Fruit fly (Drosophila melanogaster): Measurements from ENCODE around the gene CG11841.

CG11841 gene

DNA sequence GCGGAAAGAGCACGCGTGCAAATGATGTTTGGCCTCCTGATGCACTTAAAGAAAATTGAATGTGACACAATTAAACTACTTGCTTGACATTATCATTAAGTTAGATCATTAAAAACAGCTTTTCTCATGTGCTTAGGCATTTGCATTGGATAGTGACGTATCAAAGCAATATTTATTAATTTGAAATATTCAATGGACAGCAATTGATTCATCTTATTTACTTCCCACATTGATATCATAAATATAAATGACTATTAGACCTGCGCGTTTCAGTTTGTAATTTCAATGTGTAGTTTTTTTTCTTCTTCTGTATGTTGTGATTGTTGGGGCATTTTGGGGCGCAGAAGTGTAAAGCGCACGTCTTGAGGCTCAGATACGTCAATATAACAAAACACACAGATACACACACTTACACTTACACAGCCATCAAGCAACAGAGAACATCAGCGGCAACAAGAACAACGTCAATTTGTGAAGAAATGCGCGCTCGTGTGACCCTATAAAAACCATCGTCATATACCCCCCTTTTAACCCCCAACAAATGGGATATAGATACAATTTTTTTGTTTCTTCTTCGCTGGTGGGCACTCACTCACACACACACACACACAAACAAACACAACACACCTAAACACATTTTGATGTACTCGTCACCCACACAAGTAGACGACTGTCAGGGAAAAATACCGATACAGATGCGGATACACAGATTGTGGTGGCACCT, 38.2 kb downstream of the CG11841 start:
- TF ChIP-seq foxo (GFP tag; optimal IDR thresholded peaks at IDR 0.05): peak in 1 of 2 experiments; percentile 58
- no peak for TF ChIP-seq Abd-B (GFP tag; optimal IDR thresholded peaks at IDR 0.05)
- TF ChIP-seq rgr (GFP tag; optimal IDR thresholded peaks at IDR 0.05): peak; percentile 36
- no peak for TF ChIP-seq usp (GFP tag; optimal IDR thresholded peaks at IDR 0.05)
- peak; percentile 62 for TF ChIP-seq fru (GFP tag; optimal IDR thresholded peaks at IDR 0.05)
- TF ChIP-seq Sp1 (GFP tag; optimal IDR thresholded peaks at IDR 0.05): peak; percentile 37
- TF ChIP-seq HLH106 (tag; optimal IDR thresholded peaks at IDR 0.05): peak; percentile 54
- TF ChIP-seq OdsH (GFP tag; optimal IDR thresholded peaks at IDR 0.05): peak; percentile 47
- TF ChIP-seq h (GFP tag; optimal IDR thresholded peaks at IDR 0.05): peak; percentile 64
- peak; percentile 17 for TF ChIP-seq sage (GFP tag; optimal IDR thresholded peaks at IDR 0.05)
- TF ChIP-seq sv (GFP tag; optimal IDR thresholded peaks at IDR 0.05): peak; percentile 52
- TF ChIP-seq dmrt93B (GFP tag; optimal IDR thresholded peaks at IDR 0.05): peak; percentile 45
- peak; percentile 60 for TF ChIP-seq ey (GFP tag; optimal IDR thresholded peaks at IDR 0.05)
- peak; percentile 47 for TF ChIP-seq Dfd (GFP tag; optimal IDR thresholded peaks at IDR 0.05)
- no peak for TF ChIP-seq Hr83 (GFP tag; optimal IDR thresholded peaks at IDR 0.05; ENCODE audit: poor library complexity, severe bottlenecking)
- no peak for TF ChIP-seq N (GFP tag; optimal IDR thresholded peaks at IDR 0.05)
- peak; percentile 33 for TF ChIP-seq br (GFP tag; optimal IDR thresholded peaks at IDR 0.05)
- TF ChIP-seq woc (GFP tag; optimal IDR thresholded peaks at IDR 0.05): peak; percentile 56

DNA sequence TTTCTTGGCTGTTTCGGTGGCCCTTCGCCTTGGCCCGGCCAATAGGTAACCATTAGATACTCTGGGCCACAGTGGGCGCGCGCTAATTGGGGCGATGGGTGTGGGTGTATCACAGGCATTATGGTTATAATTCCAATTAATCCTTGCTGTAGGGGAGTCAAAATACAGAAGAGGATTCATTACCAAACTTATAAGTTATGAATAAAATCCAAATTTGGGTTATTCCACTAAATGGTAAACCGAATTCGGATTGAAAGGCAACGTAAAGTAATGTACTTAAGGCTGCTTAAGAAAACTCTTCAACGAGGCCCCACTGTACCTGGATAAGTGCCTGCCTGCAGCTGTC, 38.8 kb downstream of the CG11841 start:
- TF ChIP-seq N (GFP tag; optimal IDR thresholded peaks at IDR 0.05) (no peak), foxo (GFP tag; optimal IDR thresholded peaks at IDR 0.05) (peak in 1 of 2 experiments; percentile 8), HLH106 (tag; optimal IDR thresholded peaks at IDR 0.05) (peak; percentile 9)

DNA sequence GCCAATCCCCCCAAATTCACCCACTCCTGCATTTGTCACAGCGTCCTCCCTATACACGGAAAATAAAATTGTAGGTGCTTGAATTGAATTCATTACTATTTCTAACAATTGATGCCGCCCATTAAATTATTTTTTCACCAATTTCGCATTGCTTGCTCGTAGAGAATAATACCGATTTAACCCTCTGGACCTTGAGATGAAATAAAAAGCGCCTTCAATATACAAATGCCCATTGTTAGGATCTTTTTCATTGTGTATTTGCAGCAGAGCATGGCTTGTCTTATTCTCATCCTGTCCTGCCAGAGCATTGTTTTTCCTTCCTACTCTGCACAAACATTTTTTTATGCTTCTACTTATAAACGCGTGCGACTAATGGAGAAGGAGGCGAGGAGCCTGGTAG, 40.8 kb downstream of the CG11841 start:
- TF ChIP-seq Vsx2 (GFP tag; optimal IDR thresholded peaks at IDR 0.05; ENCODE audit: partially characterized antibody) (no peak), fru (GFP tag; optimal IDR thresholded peaks at IDR 0.05) (peak; percentile 46), Sp1 (GFP tag; optimal IDR thresholded peaks at IDR 0.05) (peak; percentile 1), OdsH (GFP tag; optimal IDR thresholded peaks at IDR 0.05) (peak; percentile 24), jim (GFP tag; optimal IDR thresholded peaks at IDR 0.05) (no peak), ey (GFP tag; optimal IDR thresholded peaks at IDR 0.05) (peak; percentile 44), GATAd (GFP tag; optimal IDR thresholded peaks at IDR 0.05) (no peak), rgr (GFP tag; optimal IDR thresholded peaks at IDR 0.05) (peak; percentile 18), HLH106 (tag; optimal IDR thresholded peaks at IDR 0.05) (peak; percentile 22), br (GFP tag; optimal IDR thresholded peaks at IDR 0.05) (peak; percentile 0), h (GFP tag; optimal IDR thresholded peaks at IDR 0.05) (peak; percentile 34), Hnf4 (GFP tag; optimal IDR thresholded peaks at IDR 0.05) (no peak), Hr78 (GFP tag; optimal IDR thresholded peaks at IDR 0.05) (no peak), foxo (GFP tag; optimal IDR thresholded peaks at IDR 0.05) (peak in 1 of 2 experiments; percentile 42)

DNA sequence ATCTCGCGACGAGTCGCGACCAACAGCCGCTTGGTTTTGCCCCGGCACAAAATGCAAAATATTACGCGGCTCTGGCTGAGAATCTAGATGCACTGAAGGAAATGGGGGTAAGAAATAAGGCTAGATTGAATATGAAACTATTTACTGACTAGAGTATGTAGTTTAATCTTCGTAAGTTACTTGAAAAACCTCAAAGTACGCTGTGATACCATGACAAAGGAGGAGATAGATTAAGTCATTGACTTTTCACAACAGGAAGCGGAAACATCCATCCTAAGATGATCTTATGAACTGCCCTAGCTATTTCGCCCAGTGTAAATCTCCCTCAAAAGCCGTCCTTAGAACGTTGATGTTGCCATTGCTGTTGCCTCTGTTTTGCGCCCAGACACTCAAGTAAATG, 43.3 kb downstream of the CG11841 start:
- TF ChIP-seq N (GFP tag; optimal IDR thresholded peaks at IDR 0.05): no peak
- TF ChIP-seq HLH106 (tag; optimal IDR thresholded peaks at IDR 0.05): peak; percentile 13
- peak in 1 of 2 experiments; percentile 10 for TF ChIP-seq foxo (GFP tag; optimal IDR thresholded peaks at IDR 0.05)
- TF ChIP-seq ey (GFP tag; optimal IDR thresholded peaks at IDR 0.05): peak; percentile 25
- TF ChIP-seq pan (optimal IDR thresholded peaks at IDR 0.05): no peak
- TF ChIP-seq h (GFP tag; optimal IDR thresholded peaks at IDR 0.05): peak; percentile 5
- TF ChIP-seq CrebA (GFP tag; optimal IDR thresholded peaks at IDR 0.05; ENCODE audit: borderline replicate concordance): no peak
- peak; percentile 19 for TF ChIP-seq rgr (GFP tag; optimal IDR thresholded peaks at IDR 0.05)
- peak; percentile 23 for TF ChIP-seq fru (GFP tag; optimal IDR thresholded peaks at IDR 0.05)

DNA sequence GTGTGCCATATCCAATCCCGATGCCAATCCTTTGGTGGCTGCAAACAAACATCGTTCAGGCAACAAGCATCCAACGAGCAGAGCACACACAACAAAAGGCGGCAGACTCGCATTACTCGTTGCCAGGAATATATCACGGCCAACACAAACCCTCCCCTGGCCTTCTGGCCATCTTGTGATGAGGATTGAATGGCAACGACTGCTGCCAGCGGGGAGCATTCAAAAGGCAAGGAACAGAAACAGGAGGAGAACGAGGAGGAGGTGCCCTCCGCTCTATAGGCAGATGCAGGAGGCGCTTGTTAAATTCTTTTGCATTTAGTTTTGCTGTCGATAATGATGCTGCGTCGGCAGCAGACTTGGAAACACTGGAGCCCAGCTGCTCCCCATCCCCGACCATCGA, 44.7 kb downstream of the CG11841 start:
- no peak for TF ChIP-seq sage (GFP tag; optimal IDR thresholded peaks at IDR 0.05)
- TF ChIP-seq brk (GFP tag; optimal IDR thresholded peaks at IDR 0.05): no peak
- TF ChIP-seq fru (GFP tag; optimal IDR thresholded peaks at IDR 0.05): no peak
- no peak for TF ChIP-seq Rel (GFP tag; optimal IDR thresholded peaks at IDR 0.05)
- no peak for TF ChIP-seq Rel (tag; optimal IDR thresholded peaks at IDR 0.05)
- TF ChIP-seq Sp1 (GFP tag; optimal IDR thresholded peaks at IDR 0.05): no peak
- TF ChIP-seq Hr83 (GFP tag; optimal IDR thresholded peaks at IDR 0.05; ENCODE audit: poor library complexity, severe bottlenecking): peak; percentile 46
- TF ChIP-seq Dif (GFP tag; optimal IDR thresholded peaks at IDR 0.05; ENCODE audit: partially characterized antibody): peak; percentile 33
- TF ChIP-seq jim (GFP tag; optimal IDR thresholded peaks at IDR 0.05): no peak
- no peak for TF ChIP-seq CrebA (GFP tag; optimal IDR thresholded peaks at IDR 0.05; ENCODE audit: borderline replicate concordance)
